Worm (Caenorhabditis elegans) whole organism, L1 larva: ENCODE data around the gene hda-10.
A peak's percentile ranks its signal among the peaks of the same experiment; 100 is the strongest.

Experiments
- C34B4.2 ChIP-seq: sonication (generic microtip); optimal IDR thresholded peaks from 2 replicates; lab custom pipeline; 2017; ENCODE audit warnings: mild to moderate bottlenecking, missing genetic modification characterization, missing compliant biosample characterization
- Y116A8C.19 ChIP-seq: sonication (generic microtip); optimal IDR thresholded peaks from 2 replicates; lab custom pipeline; 2016; ENCODE audit warnings: missing compliant biosample characterization, missing genetic modification characterization, borderline replicate concordance
- aha-1 ChIP-seq: fragments of 150-350 bp; optimal IDR thresholded peaks from 2 replicates; lab custom pipeline; 2014; ENCODE audit warnings: missing biosample characterization, missing genetic modification characterization
- ceh-63 ChIP-seq: fragments of 200-800 bp; sonication (Bioruptor generic); optimal IDR thresholded peaks from 2 replicates; lab custom pipeline; 2018; ENCODE audit warnings: mild to moderate bottlenecking, missing genetic modification characterization, missing compliant biosample characterization
- ceh-82 ChIP-seq, 3 experiments: fragments of 150-350 bp in 1 of 3; sonication (generic microtip) in 2 of 3; optimal IDR thresholded peaks; 2 replicates each; lab custom pipeline; 2014 to 2017; ENCODE audit warnings: missing biosample characterization in 3 of 3, missing genetic modification characterization in 3 of 3
- ceh-90 ChIP-seq: sonication (generic microtip); optimal IDR thresholded peaks from 2 replicates; lab custom pipeline; 2016; ENCODE audit warnings: missing genetic modification characterization, missing compliant biosample characterization
- efl-1 ChIP-seq, 4 experiments: fragments of 150-350 bp; optimal IDR thresholded peaks in 3 of 4; peaks in 1 of 4; 1 replicate in 1 of 4; 2 replicates in 3 of 4; lab custom pipeline; 2014; ENCODE audit warnings: missing biosample characterization in 2 of 4, missing genetic modification characterization in 2 of 4, missing genetic modification reagents in 2 of 4
- egl-13 ChIP-seq: sonication (generic microtip); optimal IDR thresholded peaks from 2 replicates; lab custom pipeline; 2016; ENCODE audit warnings: missing genotype, missing genetic modification reagents, missing genetic modification characterization, missing compliant biosample characterization
- elt-2 ChIP-seq: sonication (generic microtip); optimal IDR thresholded peaks from 2 replicates; lab custom pipeline; 2016; ENCODE audit warnings: missing genetic modification characterization, mild to moderate bottlenecking, inconsistent platforms, missing compliant biosample characterization, missing genetic modification reagents
- elt-3 ChIP-seq, 6 experiments: fragments of 150-350 bp in 1 of 6; sonication (generic microtip); optimal IDR thresholded peaks; 2 replicates each; lab custom pipeline; 2017 to 2018; ENCODE audit warnings: missing biosample characterization in 6 of 6, missing genetic modification characterization in 6 of 6, inconsistent platforms in 1 of 6
- ets-5 ChIP-seq: fragments of 200-800 bp; sonication (Bioruptor generic); IDR thresholded peaks from 2 replicates; pipeline ENCODE4 v1.3.6; 2022; ENCODE audit warnings: missing genetic modification characterization, missing compliant biosample characterization
- grh-1 ChIP-seq: fragments of 200-800 bp; sonication (Bioruptor generic); IDR thresholded peaks from 2 replicates; pipeline ENCODE4 v1.3.6; 2022; ENCODE audit warnings: missing genetic modification reagents, missing genetic modification characterization, missing compliant biosample characterization
- jun-1 ChIP-seq: fragments of 150-350 bp; optimal IDR thresholded peaks from 2 replicates; lab custom pipeline; 2014; ENCODE audit warnings: missing biosample characterization, missing genetic modification reagents, missing genetic modification characterization
- lin-13 ChIP-seq: fragments of 150-350 bp; optimal IDR thresholded peaks from 2 replicates; lab custom pipeline; 2014; ENCODE audit warnings: missing biosample characterization, missing genetic modification reagents, missing genetic modification characterization
- lin-14 ChIP-seq: fragments of 200-800 bp; sonication (Bioruptor generic); optimal IDR thresholded peaks from 2 replicates; lab custom pipeline; 2018; ENCODE audit warnings: mild to moderate bottlenecking, missing genetic modification characterization, moderate library complexity, missing compliant biosample characterization
- lin-15B ChIP-seq: fragments of 150-350 bp; sonication (generic microtip); optimal IDR thresholded peaks from 3 replicates; lab custom pipeline; 2014; ENCODE audit warnings: missing biosample characterization, missing genetic modification characterization
- lin-35 ChIP-seq, 2 experiments: fragments of 150-350 bp; optimal IDR thresholded peaks; 2 replicates each; lab custom pipeline; 2014; ENCODE audit warnings: missing biosample characterization in 2 of 2, missing genetic modification characterization in 2 of 2, missing genetic modification reagents in 2 of 2
- lin-39 ChIP-seq: fragments of 150-350 bp; optimal IDR thresholded peaks from 2 replicates; lab custom pipeline; 2014; ENCODE audit warnings: missing biosample characterization, missing genetic modification reagents, missing genetic modification characterization
- lsy-2 ChIP-seq, 2 experiments: fragments of 150-350 bp; optimal IDR thresholded peaks; 2 replicates each; lab custom pipeline; 2014; ENCODE audit warnings: missing biosample characterization in 2 of 2, missing genetic modification characterization in 2 of 2
- mef-2 ChIP-seq: fragments of 150-350 bp; optimal IDR thresholded peaks from 2 replicates; lab custom pipeline; 2014; ENCODE audit warnings: missing biosample characterization, missing genetic modification characterization
- nhr-12 ChIP-seq: sonication (generic microtip); optimal IDR thresholded peaks from 2 replicates; lab custom pipeline; 2017; ENCODE audit warnings: missing biosample characterization, missing genetic modification characterization
- nhr-19 ChIP-seq: fragments of 200-800 bp; sonication (Bioruptor generic); conservative IDR thresholded peaks from 2 replicates; pipeline ENCODE4 v1.3.6; 2022; ENCODE audit warnings: missing genetic modification characterization, missing compliant biosample characterization
- nhr-20 ChIP-seq: sonication (generic microtip); optimal IDR thresholded peaks from 2 replicates; lab custom pipeline; 2016; ENCODE audit warnings: mild to moderate bottlenecking, missing genetic modification characterization, missing compliant biosample characterization
- nhr-47 ChIP-seq: sonication (generic microtip); optimal IDR thresholded peaks from 2 replicates; lab custom pipeline; 2016; ENCODE audit warnings: mild to moderate bottlenecking, missing genetic modification characterization, moderate library complexity, missing compliant biosample characterization
- nhr-71 ChIP-seq: sonication (generic microtip); optimal IDR thresholded peaks from 2 replicates; lab custom pipeline; 2016; ENCODE audit warnings: mild to moderate bottlenecking, missing genetic modification characterization, moderate library complexity, missing compliant biosample characterization
- nhr-76 ChIP-seq: sonication (generic microtip); optimal IDR thresholded peaks from 2 replicates; lab custom pipeline; 2017; ENCODE audit warnings: missing biosample characterization, missing genetic modification characterization
- nhr-85 ChIP-seq: sonication (generic microtip); peaks from one replicate; lab custom pipeline; 2016; ENCODE audit warnings: missing genetic modification characterization, inconsistent platforms, missing compliant biosample characterization
- nhr-90 ChIP-seq: sonication (generic microtip); optimal IDR thresholded peaks from 2 replicates; lab custom pipeline; 2016; ENCODE audit warnings: mild to moderate bottlenecking, missing genetic modification characterization, missing compliant biosample characterization; ENCODE audit not compliant: poor library complexity
- pax-3 ChIP-seq: fragments of 200-800 bp; sonication (Bioruptor generic); optimal IDR thresholded peaks from 2 replicates; lab custom pipeline; 2018; ENCODE audit warnings: mild to moderate bottlenecking, missing genetic modification characterization, moderate library complexity, missing compliant biosample characterization
- snpc-4 ChIP-seq: fragments of 150-350 bp; optimal IDR thresholded peaks from 2 replicates; lab custom pipeline; 2014; ENCODE audit warnings: missing biosample characterization, missing genetic modification characterization
- swsn-7 ChIP-seq: sonication (generic microtip); optimal IDR thresholded peaks from 2 replicates; lab custom pipeline; 2016; ENCODE audit warnings: missing genetic modification characterization, missing compliant biosample characterization
- unc-86 ChIP-seq: sonication (generic microtip); optimal IDR thresholded peaks from 2 replicates; lab custom pipeline; 2016; ENCODE audit warnings: missing genetic modification characterization, missing compliant biosample characterization
- xbp-1 ChIP-seq: sonication (generic microtip); optimal IDR thresholded peaks from 2 replicates; lab custom pipeline; 2016; ENCODE audit warnings: missing genetic modification characterization, missing compliant biosample characterization

Gene hda-10

DNA sequence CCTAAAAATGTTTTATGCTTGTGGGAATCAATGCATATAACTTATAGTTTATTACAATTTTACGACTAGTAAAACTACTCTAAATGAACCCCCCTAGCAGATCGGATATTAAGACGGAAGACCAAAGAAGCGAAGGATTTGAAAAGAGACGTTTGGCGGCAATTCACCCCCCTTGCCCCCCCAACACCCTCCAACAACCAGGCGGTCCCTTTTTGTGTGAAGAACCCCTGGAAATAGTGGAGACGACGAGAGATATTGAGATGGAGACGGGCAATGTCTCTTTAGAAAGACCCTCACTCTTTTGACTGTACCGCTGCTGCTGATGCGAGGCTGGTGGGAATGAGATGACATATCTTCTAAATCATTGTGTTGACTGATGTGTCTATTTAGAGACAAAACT is 35.1 kb upstream of the hda-10 start (continued):
- TF ChIP-seq lsy-2 (tag; optimal IDR thresholded peaks at IDR 0.05; lab: Kevin White, UChicago), result peak in 1 of 2 experiments; percentile 4
- no peak for TF ChIP-seq lin-39 (tag; lab: Kevin White, UChicago)
- no peak for TF ChIP-seq xbp-1
- TF ChIP-seq lin-35 (GFP tag; optimal IDR thresholded peaks at IDR 0.05; lab: Kevin White, UChicago), result peak in 1 of 2 experiments; percentile 14
- no peak for TF ChIP-seq nhr-90 (tag; lab: Kevin White, UChicago)
- no peak for TF ChIP-seq ceh-90 (tag; lab: Kevin White, UChicago)
- TF ChIP-seq C34B4.2 (tag; lab: Kevin White, UChicago), result no peak
- no peak for TF ChIP-seq mef-2 (tag; lab: Kevin White, UChicago)

DNA sequence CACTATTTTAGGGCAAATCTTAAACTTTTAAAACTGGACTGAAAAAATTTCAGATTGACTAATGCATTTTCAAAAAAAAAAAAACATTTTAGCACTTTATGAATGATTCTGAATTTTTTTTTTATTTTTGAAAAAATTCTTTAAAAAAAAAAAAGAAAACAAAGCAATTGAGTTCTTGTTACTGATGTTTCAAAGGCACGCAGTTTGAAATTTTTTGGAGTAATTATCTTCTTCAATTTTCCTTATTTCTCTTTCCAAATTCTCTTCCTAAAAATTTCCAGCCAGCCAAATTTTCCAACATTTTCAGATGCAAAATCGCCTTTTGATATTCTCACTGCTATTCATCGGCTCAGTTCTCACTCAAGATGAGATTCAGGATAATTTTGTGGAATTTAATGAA is 30.5 kb upstream of the hda-10 start, which contains the start of gene F08G2.8:
Gene F08G2.8, plus strand, starts transcription at position 301 of the 400 bp plus-strand sequence.
- TF ChIP-seq nhr-85, result peak; percentile 48
- TF ChIP-seq egl-13 (tag; lab: Kevin White, UChicago), result no peak
- TF ChIP-seq lin-15B (tag; lab: Kevin White, UChicago), result no peak
- no peak for TF ChIP-seq lin-13 (GFP tag; lab: Kevin White, UChicago)

DNA sequence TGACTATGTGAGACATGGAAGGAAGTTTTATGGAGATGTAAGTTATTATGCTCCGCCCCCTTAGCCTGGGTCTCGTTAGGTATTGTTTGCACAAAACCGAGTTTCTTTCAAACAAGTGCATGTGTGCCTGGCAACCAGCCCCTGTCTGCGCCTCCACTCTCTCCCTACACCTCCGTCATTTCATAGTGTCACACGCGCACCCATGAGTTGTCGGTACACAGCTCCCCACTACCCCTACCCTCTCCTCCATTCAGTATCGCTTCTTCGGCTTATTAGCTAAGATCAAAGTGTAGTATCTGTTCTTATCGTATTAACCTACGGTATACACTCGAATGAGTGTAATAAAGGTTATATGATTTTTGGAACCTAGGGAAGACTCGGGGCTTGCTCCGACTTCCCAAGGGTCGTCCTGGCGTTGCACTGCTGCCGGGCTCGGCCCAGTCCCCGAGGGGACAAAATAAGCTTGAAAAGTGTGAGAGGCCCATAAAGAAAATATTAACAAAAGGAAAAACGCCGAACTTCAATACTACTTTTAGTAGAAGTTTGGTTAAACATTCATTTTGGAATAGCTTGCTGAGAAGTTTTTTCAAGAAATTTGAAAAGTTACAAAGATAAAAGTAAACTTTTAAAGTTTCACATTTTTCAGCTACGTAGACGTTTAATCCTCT is 29.8 kb upstream of the hda-10 start:
- TF ChIP-seq nhr-90 (tag; lab: Kevin White, UChicago) (peak; percentile 60), elt-3 (tag; optimal IDR thresholded peaks at IDR 0.05; lab: Kevin White, UChicago) (peak in 1 of 6 experiments; percentile 6), elt-2 (tag; lab: Kevin White, UChicago) (peak; percentile 62), nhr-19 (GFP tag; lab: Robert Waterston, UW) (peak; percentile 10; the same call in 1 of the 2 replicates), nhr-20 (peak; percentile 35), nhr-71 (tag; lab: Kevin White, UChicago) (peak; percentile 38), snpc-4 (tag; lab: Kevin White, UChicago) (peak; percentile 73), nhr-47 (peak; percentile 49)

DNA sequence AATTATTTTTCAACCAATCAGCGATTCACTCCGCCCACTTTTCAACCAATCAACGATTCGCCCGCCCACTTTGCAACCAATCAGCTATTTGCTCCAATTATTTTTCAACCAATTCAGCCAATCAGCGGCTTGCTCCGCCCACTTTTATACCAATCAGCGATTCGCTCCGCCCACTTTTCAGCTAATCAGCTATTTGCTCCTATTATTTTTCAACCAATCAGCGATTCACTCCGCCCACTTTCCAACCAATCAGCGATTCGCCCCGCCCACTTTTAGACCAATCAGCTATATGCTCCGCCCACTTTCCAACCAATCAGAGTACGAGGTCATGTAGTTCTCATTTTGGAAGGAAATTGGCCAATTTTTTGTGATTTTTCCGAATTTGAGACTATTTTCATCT is 27.2 kb upstream of the hda-10 start:
- TF ChIP-seq nhr-12 (tag; lab: Kevin White, UChicago), result no peak
- TF ChIP-seq pax-3, result no peak
- TF ChIP-seq nhr-76 (tag; lab: Kevin White, UChicago), result no peak
- no peak for TF ChIP-seq elt-2 (tag; lab: Kevin White, UChicago)
- TF ChIP-seq jun-1 (tag; lab: Kevin White, UChicago), result no peak
- TF ChIP-seq grh-1 (GFP tag; lab: Robert Waterston, UW), result no peak
- TF ChIP-seq ceh-82 (tag; optimal IDR thresholded peaks at IDR 0.05; lab: Kevin White, UChicago), result no peak
- no peak for TF ChIP-seq swsn-7 (tag; lab: Kevin White, UChicago)
- no peak for TF ChIP-seq unc-86 (tag; lab: Kevin White, UChicago)
- no peak for TF ChIP-seq ceh-63 (GFP tag; lab: Kevin White, UChicago)
- TF ChIP-seq lin-14, result no peak
- TF ChIP-seq ets-5 (GFP tag; lab: Robert Waterston, UW), result no peak
- no peak for TF ChIP-seq Y116A8C.19

DNA sequence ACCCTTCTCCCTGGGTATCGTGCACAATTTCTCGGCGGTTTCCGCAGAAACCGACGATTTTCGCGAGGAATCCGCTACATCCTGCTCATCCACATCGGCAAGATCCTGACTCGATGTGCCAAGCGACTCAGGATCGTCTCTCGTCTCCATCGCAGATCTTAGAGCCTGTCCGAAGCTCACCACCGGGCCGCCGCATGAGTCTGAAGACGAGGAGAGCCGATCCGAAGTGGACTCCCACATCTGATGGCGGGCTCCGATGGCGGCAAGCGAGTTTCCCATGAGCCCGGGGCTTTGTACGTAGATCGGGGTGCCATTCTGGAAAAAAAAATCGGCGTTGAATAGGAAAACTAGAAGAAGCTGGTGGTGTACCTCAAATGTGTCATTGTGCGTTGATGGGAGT is 24.2 kb upstream of the hda-10 start:
- TF ChIP-seq nhr-71 (tag; lab: Kevin White, UChicago) (no peak), efl-1 (optimal IDR thresholded peaks at IDR 0.05; lab: Kevin White, UChicago) (no peak), efl-1 (GFP tag; optimal IDR thresholded peaks at IDR 0.05 in 1 of 2; lab: Kevin White, UChicago) (peak in 1 of 2 experiments; percentile 40), aha-1 (tag; lab: Kevin White, UChicago) (no peak), nhr-85 (peak; percentile 19)
